Worm (Caenorhabditis elegans) whole organism, L1 larva: Measurements from ENCODE around the gene H35B03.2.
A peak's percentile ranks its signal among the peaks of the same experiment; 100 is the strongest.

Experiments used
- C16A3.4 ChIP-seq: fragments of 150-350 bp; optimal IDR thresholded peaks from 2 replicates; lab custom pipeline; 2014; ENCODE audit warnings: missing biosample characterization, missing genetic modification characterization
- C34B4.2 ChIP-seq: sonication (generic microtip); optimal IDR thresholded peaks from 2 replicates; lab custom pipeline; 2017; ENCODE audit warnings: mild to moderate bottlenecking, missing genetic modification characterization, missing compliant biosample characterization
- Y116A8C.19 ChIP-seq: sonication (generic microtip); optimal IDR thresholded peaks from 2 replicates; lab custom pipeline; 2016; ENCODE audit warnings: missing compliant biosample characterization, missing genetic modification characterization, borderline replicate concordance
- aly-2 ChIP-seq: fragments of 150-350 bp; optimal IDR thresholded peaks from 2 replicates; lab custom pipeline; 2014; ENCODE audit warnings: missing biosample characterization, missing genetic modification characterization
- ama-1 ChIP-seq: fragments of 150-350 bp; optimal IDR thresholded peaks from 2 replicates; lab custom pipeline; 2014
- blmp-1 ChIP-seq: fragments of 150-350 bp; optimal IDR thresholded peaks from 2 replicates; lab custom pipeline; 2014; ENCODE audit warnings: missing biosample characterization, missing genetic modification characterization
- ceh-63 ChIP-seq: fragments of 200-800 bp; sonication (Bioruptor generic); optimal IDR thresholded peaks from 2 replicates; lab custom pipeline; 2018; ENCODE audit warnings: mild to moderate bottlenecking, missing genetic modification characterization, missing compliant biosample characterization
- ceh-8 ChIP-seq: fragments of 200-800 bp; sonication (Bioruptor generic); optimal IDR thresholded peaks from 2 replicates; lab custom pipeline; 2018; ENCODE audit warnings: mild to moderate bottlenecking, missing genetic modification characterization, moderate library complexity, missing compliant biosample characterization
- ceh-82 ChIP-seq, 3 experiments: fragments of 150-350 bp in 1 of 3; sonication (generic microtip) in 2 of 3; optimal IDR thresholded peaks; 2 replicates each; lab custom pipeline; 2014 to 2017; ENCODE audit warnings: missing biosample characterization in 3 of 3, missing genetic modification characterization in 3 of 3
- dpl-1 ChIP-seq, 3 experiments: fragments of 150-350 bp in 2 of 3; sonication (generic microtip) in 1 of 3; optimal IDR thresholded peaks; 2 replicates each; lab custom pipeline; 2014 to 2017; ENCODE audit warnings: missing biosample characterization in 3 of 3, missing genetic modification characterization in 3 of 3, missing genetic modification reagents in 3 of 3
- dsc-1 ChIP-seq: sonication (generic microtip); optimal IDR thresholded peaks from 2 replicates; lab custom pipeline; 2016; ENCODE audit warnings: mild to moderate bottlenecking, missing genetic modification characterization, missing compliant biosample characterization
- efl-1 ChIP-seq, 4 experiments: fragments of 150-350 bp; optimal IDR thresholded peaks in 3 of 4; peaks in 1 of 4; 1 replicate in 1 of 4; 2 replicates in 3 of 4; lab custom pipeline; 2014; ENCODE audit warnings: missing biosample characterization in 2 of 4, missing genetic modification characterization in 2 of 4, missing genetic modification reagents in 2 of 4
- efl-3 ChIP-seq: fragments of 200-800 bp; sonication (Bioruptor generic); optimal IDR thresholded peaks from 2 replicates; lab custom pipeline; 2018; ENCODE audit warnings: mild to moderate bottlenecking, missing genetic modification characterization, missing compliant biosample characterization
- egl-13 ChIP-seq: sonication (generic microtip); optimal IDR thresholded peaks from 2 replicates; lab custom pipeline; 2016; ENCODE audit warnings: missing genotype, missing genetic modification reagents, missing genetic modification characterization, missing compliant biosample characterization
- egl-27 ChIP-seq, 2 experiments: fragments of 150-350 bp in 1 of 2; sonication (generic microtip); optimal IDR thresholded peaks; 3 replicates each; lab custom pipeline; 2017 to 2018; ENCODE audit warnings: missing biosample characterization in 2 of 2, missing genetic modification characterization in 2 of 2, missing genetic modification reagents in 2 of 2
- elt-2 ChIP-seq: sonication (generic microtip); optimal IDR thresholded peaks from 2 replicates; lab custom pipeline; 2016; ENCODE audit warnings: missing genetic modification characterization, mild to moderate bottlenecking, inconsistent platforms, missing compliant biosample characterization, missing genetic modification reagents
- fkh-10 ChIP-seq: sonication (generic microtip); optimal IDR thresholded peaks from 2 replicates; lab custom pipeline; 2017; ENCODE audit warnings: missing biosample characterization, missing genetic modification reagents, missing genetic modification characterization
- fkh-4 ChIP-seq: sonication (generic microtip); optimal IDR thresholded peaks from 2 replicates; lab custom pipeline; 2016; ENCODE audit warnings: missing compliant biosample characterization, missing genetic modification characterization, borderline replicate concordance
- fos-1 ChIP-seq: fragments of 150-350 bp; optimal IDR thresholded peaks from 2 replicates; lab custom pipeline; 2014; ENCODE audit warnings: missing biosample characterization, missing genetic modification characterization
- hlh-17 ChIP-seq: fragments of 200-800 bp; sonication (Bioruptor generic); optimal IDR thresholded peaks from 2 replicates; lab custom pipeline; 2018; ENCODE audit warnings: missing genetic modification characterization, mild to moderate bottlenecking, missing compliant biosample characterization, moderate library complexity, borderline replicate concordance
- hlh-4 ChIP-seq: sonication (generic microtip); optimal IDR thresholded peaks from 2 replicates; lab custom pipeline; 2016; ENCODE audit warnings: mild to moderate bottlenecking, missing genetic modification characterization, missing compliant biosample characterization
- lin-13 ChIP-seq: fragments of 150-350 bp; optimal IDR thresholded peaks from 2 replicates; lab custom pipeline; 2014; ENCODE audit warnings: missing biosample characterization, missing genetic modification reagents, missing genetic modification characterization
- lin-14 ChIP-seq: fragments of 200-800 bp; sonication (Bioruptor generic); optimal IDR thresholded peaks from 2 replicates; lab custom pipeline; 2018; ENCODE audit warnings: mild to moderate bottlenecking, missing genetic modification characterization, moderate library complexity, missing compliant biosample characterization
- lin-15B ChIP-seq: fragments of 150-350 bp; sonication (generic microtip); optimal IDR thresholded peaks from 3 replicates; lab custom pipeline; 2014; ENCODE audit warnings: missing biosample characterization, missing genetic modification characterization
- lin-39 ChIP-seq: fragments of 150-350 bp; optimal IDR thresholded peaks from 2 replicates; lab custom pipeline; 2014; ENCODE audit warnings: missing biosample characterization, missing genetic modification reagents, missing genetic modification characterization
- lsy-2 ChIP-seq, 2 experiments: fragments of 150-350 bp; optimal IDR thresholded peaks; 2 replicates each; lab custom pipeline; 2014; ENCODE audit warnings: missing biosample characterization in 2 of 2, missing genetic modification characterization in 2 of 2
- mdl-1 ChIP-seq, 2 experiments: fragments of 150-350 bp; optimal IDR thresholded peaks; 2 replicates each; lab custom pipeline; 2014 to 2017; ENCODE audit warnings: missing biosample characterization in 2 of 2, missing genetic modification characterization in 2 of 2, inconsistent platforms in 1 of 2
- mep-1 ChIP-seq: fragments of 150-350 bp; optimal IDR thresholded peaks from 2 replicates; lab custom pipeline; 2014; ENCODE audit warnings: missing biosample characterization, missing genetic modification characterization
- nhr-11 ChIP-seq: fragments of 150-350 bp; optimal IDR thresholded peaks from 2 replicates; lab custom pipeline; 2014; ENCODE audit warnings: missing biosample characterization, missing genetic modification characterization
- nhr-12 ChIP-seq: sonication (generic microtip); optimal IDR thresholded peaks from 2 replicates; lab custom pipeline; 2017; ENCODE audit warnings: missing biosample characterization, missing genetic modification characterization
- nhr-20 ChIP-seq: sonication (generic microtip); optimal IDR thresholded peaks from 2 replicates; lab custom pipeline; 2016; ENCODE audit warnings: mild to moderate bottlenecking, missing genetic modification characterization, missing compliant biosample characterization
- nhr-237 ChIP-seq: fragments of 150-350 bp; optimal IDR thresholded peaks from 2 replicates; lab custom pipeline; 2014; ENCODE audit warnings: missing biosample characterization, missing genetic modification characterization
- nhr-47 ChIP-seq: sonication (generic microtip); optimal IDR thresholded peaks from 2 replicates; lab custom pipeline; 2016; ENCODE audit warnings: mild to moderate bottlenecking, missing genetic modification characterization, moderate library complexity, missing compliant biosample characterization
- nhr-77 ChIP-seq: fragments of 150-350 bp; optimal IDR thresholded peaks from 2 replicates; lab custom pipeline; 2014; ENCODE audit warnings: missing biosample characterization, missing genetic modification characterization
- pqm-1 ChIP-seq: sonication (generic microtip); optimal IDR thresholded peaks from 3 replicates; lab custom pipeline; 2017; ENCODE audit warnings: missing biosample characterization, missing genetic modification characterization
- rnt-1 ChIP-seq: sonication (generic microtip); optimal IDR thresholded peaks from 2 replicates; lab custom pipeline; 2016; ENCODE audit warnings: mild to moderate bottlenecking, missing genetic modification characterization, moderate library complexity, missing compliant biosample characterization
- skn-1 ChIP-seq: fragments of 150-350 bp; optimal IDR thresholded peaks from 2 replicates; lab custom pipeline; 2014; ENCODE audit warnings: missing biosample characterization, missing genetic modification characterization
- snpc-4 ChIP-seq: fragments of 150-350 bp; optimal IDR thresholded peaks from 2 replicates; lab custom pipeline; 2014; ENCODE audit warnings: missing biosample characterization, missing genetic modification characterization
- snu-23 ChIP-seq: sonication (generic microtip); optimal IDR thresholded peaks from 2 replicates; lab custom pipeline; 2016; ENCODE audit warnings: missing genetic modification characterization, missing compliant biosample characterization
- sox-4 ChIP-seq: sonication (generic microtip); optimal IDR thresholded peaks from 2 replicates; lab custom pipeline; 2016; ENCODE audit warnings: missing genetic modification characterization, missing compliant biosample characterization
- sptf-1 ChIP-seq: fragments of 150-350 bp; optimal IDR thresholded peaks from 2 replicates; lab custom pipeline; 2014; ENCODE audit warnings: missing biosample characterization, missing genetic modification characterization
- sup-37 ChIP-seq: fragments of 200-800 bp; sonication (Bioruptor generic); optimal IDR thresholded peaks from 2 replicates; lab custom pipeline; 2018; ENCODE audit warnings: mild to moderate bottlenecking, missing genetic modification characterization, missing compliant biosample characterization
- swsn-7 ChIP-seq: sonication (generic microtip); optimal IDR thresholded peaks from 2 replicates; lab custom pipeline; 2016; ENCODE audit warnings: missing genetic modification characterization, missing compliant biosample characterization
- tbx-2 ChIP-seq: sonication (generic microtip); optimal IDR thresholded peaks from 2 replicates; lab custom pipeline; 2016; ENCODE audit warnings: missing genetic modification characterization, missing compliant biosample characterization
- tlp-1 ChIP-seq: fragments of 150-350 bp; optimal IDR thresholded peaks from 2 replicates; lab custom pipeline; 2014; ENCODE audit warnings: missing biosample characterization, missing genetic modification characterization
- unc-62 ChIP-seq: fragments of 150-350 bp; optimal IDR thresholded peaks from 2 replicates; lab custom pipeline; 2014; ENCODE audit warnings: missing biosample characterization, missing genetic modification reagents, missing genetic modification characterization
- unc-98 ChIP-seq: fragments of 200-800 bp; sonication (Bioruptor generic); IDR thresholded peaks from 2 replicates; pipeline ENCODE4 v1.3.6; 2022; ENCODE audit warnings: missing genetic modification characterization, missing compliant biosample characterization
- xbp-1 ChIP-seq: sonication (generic microtip); optimal IDR thresholded peaks from 2 replicates; lab custom pipeline; 2016; ENCODE audit warnings: missing genetic modification characterization, missing compliant biosample characterization
- zag-1 ChIP-seq: fragments of 150-350 bp; optimal IDR thresholded peaks from 2 replicates; lab custom pipeline; 2014; ENCODE audit warnings: missing biosample characterization, missing genetic modification characterization
- zip-4 ChIP-seq: fragments of 200-800 bp; sonication (Bioruptor generic); optimal IDR thresholded peaks from 2 replicates; lab custom pipeline; 2018; ENCODE audit warnings: mild to moderate bottlenecking, missing genetic modification characterization, moderate library complexity, missing compliant biosample characterization

The H35B03.2 gene

ce11 chrIV:5753954-5754543, 22.6 kb upstream of the H35B03.2 start (continued):
- TF ChIP-seq zip-4 (GFP tag; lab: Kevin White, UChicago) = no peak
- no peak for TF ChIP-seq tlp-1
- TF ChIP-seq lin-15B = no peak
- TF ChIP-seq unc-98 = no peak
- peak; percentile 88 for TF ChIP-seq tbx-2 (tag; lab: Kevin White, UChicago)
- peak; percentile 83 for TF ChIP-seq skn-1 (tag; lab: Kevin White, UChicago)
- peak; percentile 46 to 75 for TF ChIP-seq egl-27 (tag; optimal IDR thresholded peaks at IDR 0.05; lab: Kevin White, UChicago)
- no peak for TF ChIP-seq efl-3 (GFP tag; lab: Kevin White, UChicago)
- peak; percentile 58 for TF ChIP-seq sup-37 (GFP tag; lab: Kevin White, UChicago)
- no peak for TF ChIP-seq unc-62 (GFP tag; lab: Kevin White, UChicago)
- TF ChIP-seq ceh-63 (GFP tag; lab: Kevin White, UChicago) = no peak
- TF ChIP-seq, all 84 proteins: peak for 47

- TF ChIP-seq nhr-47 (no peak), egl-13 (tag; lab: Kevin White, UChicago) (peak; percentile 15), nhr-12 (no peak), ama-1 (no peak), C34B4.2 (tag; lab: Kevin White, UChicago) (no peak), hlh-17 (no peak), sptf-1 (tag; lab: Kevin White, UChicago) (no peak), zip-4 (GFP tag; lab: Kevin White, UChicago) (no peak), C16A3.4 (peak; percentile 11), swsn-7 (tag; lab: Kevin White, UChicago) (peak; percentile 6), elt-2 (tag; lab: Kevin White, UChicago) (no peak), efl-1 (optimal IDR thresholded peaks at IDR 0.05; lab: Kevin White, UChicago) (peak; percentile 15 to 23), efl-1 (GFP tag; optimal IDR thresholded peaks at IDR 0.05 in 1 of 2; lab: Kevin White, UChicago) (peak in 1 of 2 experiments; percentile 83), rnt-1 (tag; lab: Kevin White, UChicago) (peak; percentile 6), snu-23 (no peak), pqm-1 (tag; lab: Kevin White, UChicago) (no peak), nhr-11 (tag; lab: Kevin White, UChicago) (no peak), nhr-237 (no peak), sox-4 (tag; lab: Kevin White, UChicago) (no peak), egl-27 (tag; optimal IDR thresholded peaks at IDR 0.05; lab: Kevin White, UChicago) (peak in 1 of 2 experiments; percentile 14), xbp-1 (tag; lab: Kevin White, UChicago) (peak; percentile 32), mep-1 (tag; lab: Kevin White, UChicago) (peak; percentile 35), lin-39 (no peak), dpl-1 (GFP tag; optimal IDR thresholded peaks at IDR 0.05; lab: Kevin White, UChicago) (no peak), zag-1 (tag; lab: Kevin White, UChicago) (no peak), tbx-2 (tag; lab: Kevin White, UChicago) (peak; percentile 70), dsc-1 (tag; lab: Kevin White, UChicago) (peak; percentile 39), ceh-82 (tag; optimal IDR thresholded peaks at IDR 0.05; lab: Kevin White, UChicago) (peak in 2 of 3 experiments; percentile 19 to 60), fkh-4 (tag; lab: Kevin White, UChicago) (no peak), nhr-20 (tag; lab: Kevin White, UChicago) (peak; percentile 42), aly-2 (tag; lab: Kevin White, UChicago) (no peak), snpc-4 (no peak), lsy-2 (tag; optimal IDR thresholded peaks at IDR 0.05; lab: Kevin White, UChicago) (peak; percentile 17 to 54), lin-14 (GFP tag; lab: Kevin White, UChicago) (peak; percentile 76), unc-62 (GFP tag; lab: Kevin White, UChicago) (no peak), fos-1 (tag; lab: Kevin White, UChicago) (peak; percentile 26), mdl-1 (tag; optimal IDR thresholded peaks at IDR 0.05; lab: Kevin White, UChicago) (peak in 1 of 2 experiments; percentile 49), fkh-10 (GFP tag; lab: Kevin White, UChicago) (no peak), hlh-4 (tag; lab: Kevin White, UChicago) (no peak), lin-13 (GFP tag; lab: Kevin White, UChicago) (no peak), ceh-8 (GFP tag; lab: Kevin White, UChicago) (no peak), Y116A8C.19 (no peak), blmp-1 (tag; lab: Kevin White, UChicago) (no peak), nhr-77 (tag; lab: Kevin White, UChicago) (peak; percentile 80), tlp-1 (no peak)
Measured at ce11 chrIV:5753253-5753652, 21.8 kb upstream of the H35B03.2 start.
